Worm (Caenorhabditis elegans) whole organism, L4 larva: ENCODE data around the gene K10C2.2.

Source experiments
- aha-1 ChIP-seq: fragments of 150-350 bp; peaks from one replicate; lab custom pipeline; 2014; ENCODE audit warnings: missing biosample characterization, missing genetic modification characterization
- ama-1 ChIP-seq: fragments of 150-350 bp; optimal IDR thresholded peaks from 2 replicates; lab custom pipeline; 2014; ENCODE audit warnings: inconsistent platforms, mixed read lengths
- ctbp-1 ChIP-seq: fragments of 200-800 bp; sonication (Bioruptor generic); IDR thresholded peaks from 2 replicates; pipeline ENCODE4 v1.3.6; 2022; ENCODE audit warnings: missing genetic modification reagents, missing genetic modification characterization, missing compliant biosample characterization
- egl-43 ChIP-seq: fragments of 200-800 bp; sonication (Bioruptor generic); IDR thresholded peaks from 2 replicates; pipeline ENCODE4 v1.3.6; 2022; ENCODE audit warnings: missing genetic modification reagents, missing genetic modification characterization, missing compliant biosample characterization
- fos-1 ChIP-seq: fragments of 150-350 bp; optimal IDR thresholded peaks from 2 replicates; lab custom pipeline; 2014; ENCODE audit warnings: missing biosample characterization, missing genetic modification characterization
- hlh-11 ChIP-seq: fragments of 200-800 bp; sonication (Bioruptor generic); optimal IDR thresholded peaks from 2 replicates; lab custom pipeline; 2018; ENCODE audit warnings: mild to moderate bottlenecking, missing genetic modification characterization, missing compliant biosample characterization
- madf-5 ChIP-seq, 2 experiments: fragments of 200-800 bp; sonication (Bioruptor generic); IDR thresholded peaks; 2 replicates each; pipeline ENCODE4 v1.3.6; 2022; ENCODE audit warnings: missing compliant biosample characterization in 2 of 2, missing genetic modification characterization in 2 of 2
- mdt-29 ChIP-seq: fragments of 200-800 bp; sonication (Bioruptor generic); IDR thresholded peaks from 2 replicates; pipeline ENCODE4 v1.3.6; 2022; ENCODE audit warnings: missing genetic modification reagents, missing genetic modification characterization, missing compliant biosample characterization
- nhr-102 ChIP-seq: sonication (generic microtip); optimal IDR thresholded peaks from 2 replicates; lab custom pipeline; 2016; ENCODE audit warnings: mild to moderate bottlenecking, missing genetic modification characterization, moderate library complexity, missing compliant biosample characterization
- nhr-25 ChIP-seq: sonication (generic microtip); optimal IDR thresholded peaks from 2 replicates; lab custom pipeline; 2017; ENCODE audit warnings: missing genetic modification characterization, mild to moderate bottlenecking, missing compliant biosample characterization, antibody characterized with exemption, moderate library complexity, borderline replicate concordance; ENCODE audit not compliant: insufficient read depth
- nhr-28 ChIP-seq: fragments of 150-350 bp; optimal IDR thresholded peaks from 2 replicates; lab custom pipeline; 2014; ENCODE audit warnings: missing biosample characterization, missing genetic modification characterization
- nhr-41 ChIP-seq: fragments of 200-800 bp; sonication (Bioruptor generic); IDR thresholded peaks from 2 replicates; pipeline ENCODE4 v1.3.6; 2022; ENCODE audit warnings: missing genetic modification reagents, missing genetic modification characterization, missing compliant biosample characterization
- nhr-6 ChIP-seq: fragments of 150-350 bp; optimal IDR thresholded peaks from 2 replicates; lab custom pipeline; 2014; ENCODE audit warnings: missing biosample characterization, missing genetic modification characterization
- skn-1 ChIP-seq: fragments of 150-350 bp; optimal IDR thresholded peaks from 2 replicates; lab custom pipeline; 2014; ENCODE audit warnings: missing biosample characterization, missing genetic modification characterization
- unc-62 ChIP-seq, 3 experiments: fragments of 150-350 bp in 1 of 3; sonication (generic microtip); optimal IDR thresholded peaks in 2 of 3; peaks in 1 of 3; 1 replicate in 1 of 3; 2 replicates in 2 of 3; lab custom pipeline; 2014 to 2017; ENCODE audit warnings: missing biosample characterization in 3 of 3, missing genetic modification characterization in 3 of 3, missing genetic modification reagents in 3 of 3, missing genotype in 1 of 3

K10C2.2 gene

ce11 chrX:6385185-6385584, 48.4 kb downstream of the K10C2.2 start, which contains the start of gene igdb-3:
TSS of gene igdb-3 (plus strand) at chrX:6385485.
- no peak for TF ChIP-seq skn-1 (tag; lab: Kevin White, UChicago)
- no peak for TF ChIP-seq nhr-25
- TF ChIP-seq aha-1 (tag; lab: Kevin White, UChicago), result peak; percentile 70
- TF ChIP-seq unc-62 (GFP tag; optimal IDR thresholded peaks at IDR 0.05 in 1 of 2; lab: Kevin White, UChicago), result peak in 1 of 2 experiments; percentile 18
- no peak for TF ChIP-seq unc-62 (tag; optimal IDR thresholded peaks at IDR 0.05; lab: Kevin White, UChicago)

- TF ChIP-seq aha-1 (tag; lab: Kevin White, UChicago), result peak; percentile 12
- no peak for TF ChIP-seq nhr-25
- TF ChIP-seq hlh-11 (tag; lab: Kevin White, UChicago), result no peak
- TF ChIP-seq ctbp-1, result no peak
- no peak for TF ChIP-seq nhr-6 (tag; lab: Kevin White, UChicago)
- TF ChIP-seq madf-5 (GFP tag; IDR thresholded peaks at IDR 0.05; lab: Robert Waterston, UW), result no peak
- no peak for TF ChIP-seq fos-1 (tag; lab: Kevin White, UChicago)
Measured at ce11 chrX:6384537-6384936, 49.1 kb downstream of the K10C2.2 start.

ce11 chrX:6382930-6383329, 50.7 kb downstream of the K10C2.2 start:
- TF ChIP-seq nhr-102 (tag; lab: Kevin White, UChicago), result no peak
- no peak for TF ChIP-seq egl-43
- TF ChIP-seq nhr-41 (GFP tag; lab: Robert Waterston, UW), result no peak
- no peak for TF ChIP-seq ama-1 (lab: Kevin White, UChicago)
- no peak for TF ChIP-seq nhr-28 (tag; lab: Kevin White, UChicago)
- TF ChIP-seq mdt-29 (GFP tag; lab: Robert Waterston, UW), result no peak
- TF ChIP-seq unc-62 (GFP tag; optimal IDR thresholded peaks at IDR 0.05 in 1 of 2; lab: Kevin White, UChicago), result peak in 1 of 2 experiments; percentile 74
- no peak for TF ChIP-seq unc-62 (tag; optimal IDR thresholded peaks at IDR 0.05; lab: Kevin White, UChicago)
- TF ChIP-seq, all 104 proteins: peak for 1
